Worm (Caenorhabditis elegans) whole organism, early embryonic: ENCODE results near the gene C44H4.4.

Experiments
- B0310.2 ChIP-seq: sonication (generic microtip); optimal IDR thresholded peaks from 2 replicates; lab custom pipeline; 2016; ENCODE audit warnings: mild to moderate bottlenecking, missing genetic modification characterization, missing compliant biosample characterization
- F13C5.2 ChIP-seq: sonication (generic microtip); optimal IDR thresholded peaks from 2 replicates; lab custom pipeline; 2017; ENCODE audit warnings: mild to moderate bottlenecking, missing genetic modification characterization, inconsistent platforms, missing compliant biosample characterization
- aly-1 ChIP-seq: sonication (generic microtip); optimal IDR thresholded peaks from 2 replicates; lab custom pipeline; 2016; ENCODE audit warnings: missing genetic modification characterization, missing compliant biosample characterization
- ama-1 ChIP-seq: fragments of 150-350 bp; optimal IDR thresholded peaks from 2 replicates; lab custom pipeline; 2014
- ceh-13 ChIP-seq: fragments of 200-800 bp; sonication (Bioruptor generic); optimal IDR thresholded peaks from 2 replicates; lab custom pipeline; 2018; ENCODE audit warnings: mild to moderate bottlenecking, missing genetic modification characterization, missing compliant biosample characterization
- ceh-36 ChIP-seq: sonication (generic microtip); optimal IDR thresholded peaks from 2 replicates; lab custom pipeline; 2016; ENCODE audit warnings: missing genetic modification characterization, inconsistent platforms, missing compliant biosample characterization
- ets-7 ChIP-seq: sonication (generic microtip); optimal IDR thresholded peaks from 2 replicates; lab custom pipeline; 2016; ENCODE audit warnings: missing genotype, missing genetic modification characterization, missing compliant biosample characterization
- flt-1 ChIP-seq: fragments of 200-800 bp; sonication (Bioruptor generic); IDR thresholded peaks from 2 replicates; pipeline ENCODE4 v1.3.6; 2022; ENCODE audit warnings: missing genetic modification characterization, missing compliant biosample characterization
- hmbx-1 ChIP-seq: sonication (generic microtip); optimal IDR thresholded peaks from 2 replicates; lab custom pipeline; 2016; ENCODE audit warnings: mild to moderate bottlenecking, missing genetic modification characterization, missing compliant biosample characterization
- hmg-4 ChIP-seq: fragments of 200-800 bp; sonication (Bioruptor generic); optimal IDR thresholded peaks from 2 replicates; lab custom pipeline; 2018; ENCODE audit warnings: mild to moderate bottlenecking, missing genetic modification characterization, missing compliant biosample characterization
- hnd-1 ChIP-seq: sonication (generic microtip); optimal IDR thresholded peaks from 2 replicates; lab custom pipeline; 2016; ENCODE audit warnings: missing genetic modification characterization, missing compliant biosample characterization
- pes-1 ChIP-seq: fragments of 200-800 bp; sonication (Bioruptor generic); IDR thresholded peaks from 2 replicates; pipeline ENCODE4 v1.3.6; 2022; ENCODE audit warnings: missing genetic modification reagents, missing genetic modification characterization, missing compliant biosample characterization
- scrt-1 ChIP-seq: fragments of 200-800 bp; sonication (Bioruptor generic); IDR thresholded peaks from 2 replicates; pipeline ENCODE4 v1.3.6; 2022; ENCODE audit warnings: missing genetic modification characterization, missing compliant biosample characterization
- sea-1 ChIP-seq: fragments of 200-800 bp; sonication (Bioruptor generic); conservative IDR thresholded peaks from 2 replicates; pipeline ENCODE4 v1.3.6; 2022; ENCODE audit warnings: missing genetic modification characterization, missing compliant biosample characterization
- tbx-11 ChIP-seq: fragments of 200-800 bp; sonication (Bioruptor generic); IDR thresholded peaks from 2 replicates; pipeline ENCODE4 v1.3.6; 2022; ENCODE audit warnings: missing genetic modification characterization, missing compliant biosample characterization
- tbx-37 ChIP-seq: fragments of 200-800 bp; sonication (Bioruptor generic); conservative IDR thresholded peaks from 2 replicates; pipeline ENCODE4 v1.3.6; 2022; ENCODE audit warnings: missing genetic modification reagents, missing genetic modification characterization, missing compliant biosample characterization
- tra-4 ChIP-seq: sonication (generic microtip); optimal IDR thresholded peaks from 2 replicates; lab custom pipeline; 2017; ENCODE audit warnings: missing genetic modification characterization, missing compliant biosample characterization

C44H4.4 gene

DNA sequence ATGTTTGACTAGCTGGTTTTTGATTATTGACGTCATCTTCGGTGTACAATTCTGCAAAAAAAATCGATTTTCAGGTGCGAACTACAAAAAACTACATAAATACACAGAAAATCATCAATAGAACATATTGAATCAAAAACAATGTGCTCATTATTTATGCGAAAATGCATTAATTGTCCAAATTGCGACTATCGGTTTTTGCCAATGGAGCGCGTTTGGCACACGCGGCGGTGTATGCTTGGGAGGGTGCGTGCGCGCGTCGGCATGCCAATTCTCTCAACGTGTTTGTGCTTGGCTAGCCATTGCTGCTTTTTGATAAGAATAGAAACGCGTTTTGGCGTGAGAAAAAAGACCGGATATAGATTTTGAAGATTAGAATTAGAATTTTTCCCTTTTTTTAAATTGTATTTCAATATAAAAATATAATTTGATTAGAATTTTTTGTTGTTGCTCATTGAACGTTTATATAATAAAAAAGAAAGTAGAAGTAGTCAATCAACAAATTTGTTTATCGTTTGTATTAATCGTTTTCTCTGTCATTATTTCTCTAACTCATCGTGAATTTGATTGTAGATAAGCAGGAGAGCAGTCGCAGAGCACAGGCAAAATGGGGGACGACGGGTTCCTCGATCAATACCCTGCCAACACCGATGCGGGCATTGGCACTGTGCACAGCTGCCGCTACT, at the start of gene C44H4.4, which contains the start of gene tap-1:
TSS of gene C44H4.4 (minus strand) at position 51 of the 686 bp plus-strand sequence.
TSS of gene tap-1 (plus strand) at position 574 of the 686 bp plus-strand sequence.
- TF ChIP-seq scrt-1 (GFP tag; lab: Robert Waterston, UW) (no peak), B0310.2 (tag; lab: Kevin White, UChicago) (no peak), ets-7 (tag; lab: Kevin White, UChicago) (no peak), F13C5.2 (tag; lab: Kevin White, UChicago) (peak; percentile 42)

DNA sequence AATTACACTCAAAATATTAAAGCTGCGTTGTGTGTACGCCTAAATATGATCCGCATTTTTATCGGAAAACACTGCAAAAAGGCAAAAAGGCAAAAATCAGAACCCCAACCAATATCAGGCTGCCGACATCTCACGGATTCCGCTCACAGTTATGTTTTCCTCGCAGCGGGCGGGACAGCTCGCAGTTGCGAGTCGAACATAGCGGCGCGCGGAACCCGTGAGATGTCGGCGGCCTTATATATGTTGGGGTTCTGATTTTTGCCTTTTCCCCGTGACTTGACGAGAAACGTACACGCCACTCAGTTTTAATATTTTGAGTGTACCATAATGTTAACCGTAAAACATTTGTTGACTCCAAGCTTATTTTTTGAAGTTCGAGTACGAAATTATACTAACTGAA, 48.5 kb upstream of the C44H4.4 start:
- no peak for TF ChIP-seq scrt-1 (GFP tag; lab: Robert Waterston, UW)
- TF ChIP-seq hnd-1 = no peak
- TF ChIP-seq pes-1 (GFP tag; lab: Robert Waterston, UW) = no peak
- no peak for TF ChIP-seq flt-1
- TF ChIP-seq tra-4 (tag; lab: Kevin White, UChicago) = no peak
- no peak for TF ChIP-seq ama-1 (lab: Kevin White, UChicago)
- TF ChIP-seq tbx-37 = no peak
- no peak for TF ChIP-seq B0310.2 (tag; lab: Kevin White, UChicago)
- no peak for TF ChIP-seq ceh-13

DNA sequence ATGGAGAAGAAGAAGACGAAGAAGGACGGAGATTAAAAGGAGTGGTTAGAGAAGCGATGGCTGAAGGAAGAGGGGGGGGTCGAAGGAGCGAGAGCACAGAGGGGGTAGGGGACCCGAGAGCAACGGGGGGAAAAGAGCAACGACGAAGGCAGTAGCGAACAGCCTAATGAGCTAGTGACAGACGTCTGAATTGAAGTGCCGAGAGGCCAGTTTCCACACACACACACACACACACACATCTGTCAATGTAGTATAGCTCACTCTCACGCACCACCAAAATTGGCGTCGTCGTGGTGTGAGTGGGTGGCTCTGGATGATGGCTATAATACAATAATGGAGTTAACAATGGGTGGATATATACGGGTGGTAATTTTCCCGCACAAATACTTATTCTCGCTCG, 47.8 kb upstream of the C44H4.4 start:
- TF ChIP-seq scrt-1 (GFP tag; lab: Robert Waterston, UW) (no peak), hmg-4 (GFP tag; lab: Kevin White, UChicago) (peak; percentile 52)

DNA sequence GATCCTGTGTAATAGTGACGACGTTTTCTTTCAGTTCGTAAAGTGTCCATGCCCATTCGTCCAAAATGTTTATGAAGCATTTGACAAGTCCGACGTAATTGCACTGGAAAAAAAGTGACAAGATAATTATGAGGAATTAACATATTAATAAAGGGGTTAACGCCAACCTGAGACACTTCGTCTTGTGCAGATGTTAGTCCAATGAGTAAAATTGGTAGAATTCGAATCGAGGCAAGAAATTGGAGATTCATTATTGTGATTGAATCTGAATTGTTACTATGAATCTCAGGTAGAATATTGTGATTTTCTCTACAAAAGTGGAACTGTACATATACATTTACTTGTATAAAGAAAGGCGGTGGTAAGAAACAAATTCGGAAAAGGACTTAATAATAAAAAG, 47.3 kb upstream of the C44H4.4 start, which contains the start of gene F54E4.3:
TSS of gene F54E4.3 (minus strand) at position 265 of the 400 bp plus-strand sequence.
- TF ChIP-seq hmg-4 (GFP tag; lab: Kevin White, UChicago) (no peak), ets-7 (tag; lab: Kevin White, UChicago) (no peak), tra-4 (tag; lab: Kevin White, UChicago) (no peak)

ce11 chrX:14633679-14634078, 44.8 kb upstream of the C44H4.4 start:
- TF ChIP-seq sea-1 (GFP tag; lab: Robert Waterston, UW) (no peak), flt-1 (no peak), tra-4 (tag; lab: Kevin White, UChicago) (no peak), B0310.2 (tag; lab: Kevin White, UChicago) (no peak), pes-1 (GFP tag; lab: Robert Waterston, UW) (no peak), ceh-36 (tag; lab: Kevin White, UChicago) (no peak), hmbx-1 (no peak), aly-1 (tag; lab: Kevin White, UChicago) (no peak)

ce11 chrX:14628816-14629215, 39.9 kb upstream of the C44H4.4 start, which contains the start of gene F54E4.2:
TSS of gene F54E4.2 (minus strand) at chrX:14628916.
- no peak for TF ChIP-seq ama-1 (lab: Kevin White, UChicago)
- TF ChIP-seq ceh-36 (tag; lab: Kevin White, UChicago) = peak; percentile 37

DNA sequence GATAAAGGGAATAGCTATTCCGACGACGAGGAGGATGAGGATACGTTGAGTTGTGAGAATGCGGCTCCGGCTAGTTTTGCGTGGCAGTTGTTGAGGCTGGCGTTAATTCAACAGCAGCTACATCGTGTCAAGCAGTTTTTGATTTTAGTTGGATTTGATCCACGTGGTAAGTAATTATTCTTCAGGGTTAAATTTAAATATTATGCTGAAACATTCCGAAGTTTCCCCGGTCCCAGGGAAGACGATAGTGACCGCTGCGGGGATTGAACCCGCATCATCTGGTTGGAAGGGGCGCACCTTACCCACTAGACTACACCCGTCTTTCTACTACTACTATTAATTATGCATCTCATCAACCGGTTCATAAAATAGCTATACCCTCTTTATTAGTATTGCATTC, 32.3 kb upstream of the C44H4.4 start:
- TF ChIP-seq scrt-1 (GFP tag; lab: Robert Waterston, UW) (no peak), aly-1 (tag; lab: Kevin White, UChicago) (no peak), tbx-11 (GFP tag; lab: Robert Waterston, UW) (no peak), tra-4 (tag; lab: Kevin White, UChicago) (no peak), flt-1 (no peak), F13C5.2 (tag; lab: Kevin White, UChicago) (no peak), B0310.2 (tag; lab: Kevin White, UChicago) (no peak), tbx-37 (no peak), hmg-4 (GFP tag; lab: Kevin White, UChicago) (no peak), hnd-1 (no peak), hmbx-1 (no peak)

DNA sequence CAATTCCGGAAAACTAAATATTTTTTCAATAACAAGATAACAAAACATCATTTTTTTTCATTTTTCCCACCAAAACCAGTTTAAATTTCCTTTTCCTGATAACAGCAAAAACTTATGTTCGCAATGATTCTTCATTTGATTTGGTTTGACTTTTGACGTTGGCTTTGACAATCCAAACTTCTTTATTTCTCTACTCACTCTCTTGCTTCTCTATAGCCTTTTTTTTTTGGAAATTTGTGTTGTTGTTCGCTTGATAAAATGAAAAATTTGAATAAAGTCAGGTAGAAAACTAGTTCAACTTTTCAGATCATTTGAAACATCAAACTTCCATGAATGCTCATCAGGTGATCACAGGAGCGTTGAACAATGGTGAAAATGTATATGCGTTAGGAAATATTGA, 22.2 kb upstream of the C44H4.4 start, which contains the start of gene rbc-1:
TSS of gene rbc-1 (plus strand) at position 301 of the 400 bp plus-strand sequence.
- TF ChIP-seq scrt-1 (GFP tag; lab: Robert Waterston, UW) (no peak), tra-4 (tag; lab: Kevin White, UChicago) (no peak), tbx-11 (GFP tag; lab: Robert Waterston, UW) (no peak), B0310.2 (tag; lab: Kevin White, UChicago) (no peak), tbx-37 (no peak), sea-1 (GFP tag; lab: Robert Waterston, UW) (no peak), pes-1 (GFP tag; lab: Robert Waterston, UW) (no peak), ets-7 (tag; lab: Kevin White, UChicago) (no peak), hmg-4 (GFP tag; lab: Kevin White, UChicago) (no peak)
